Fruit fly (Drosophila melanogaster) whole organism, embryonic: ENCODE measurements around the gene sosie.

Experiments used
- B-H2 ChIP-seq: fragments of 200-800 bp; sonication (Bioruptor generic); optimal IDR thresholded peaks from 2 replicates; lab custom pipeline; 2018; ENCODE audit warnings: missing biosample characterization, mild to moderate bottlenecking, missing genetic modification characterization
- Bteb2 ChIP-seq: fragments of 200-800 bp; sonication (Bioruptor generic); optimal IDR thresholded peaks from 2 replicates; lab custom pipeline; 2016; ENCODE audit warnings: missing biosample characterization, missing genetic modification characterization
- CG10431 ChIP-seq: fragments of 200-800 bp; sonication (Bioruptor generic); optimal IDR thresholded peaks from 3 replicates; lab custom pipeline; 2018; ENCODE audit warnings: missing biosample characterization, mild to moderate bottlenecking, missing genetic modification characterization
- CG11504 ChIP-seq: fragments of 200-800 bp; sonication (Bioruptor generic); optimal IDR thresholded peaks from 3 replicates; lab custom pipeline; 2019; ENCODE audit warnings: missing biosample characterization, mild to moderate bottlenecking, missing genetic modification characterization, moderate library complexity
- CG13894 ChIP-seq: fragments of 200-800 bp; sonication (Bioruptor generic); optimal IDR thresholded peaks from 3 replicates; lab custom pipeline; 2018; ENCODE audit warnings: missing biosample characterization, mild to moderate bottlenecking, missing genetic modification characterization, moderate library complexity
- CG14014 ChIP-seq: fragments of 200-800 bp; sonication (Bioruptor generic); IDR thresholded peaks from 2 replicates; pipeline ENCODE4 v1.3.6; 2022; ENCODE audit warnings: missing biosample characterization, missing genetic modification characterization
- CG17328 ChIP-seq: fragments of 200-800 bp; sonication (Bioruptor generic); IDR thresholded peaks from 2 replicates; pipeline ENCODE4 v1.3.6; 2022; ENCODE audit warnings: missing biosample characterization, missing genetic modification characterization
- CG17612 ChIP-seq: fragments of 200-800 bp; sonication (Bioruptor generic); IDR thresholded peaks from 2 replicates; pipeline ENCODE4 v1.3.6; 2022; ENCODE audit warnings: missing biosample characterization, missing genetic modification characterization
- CG2712 ChIP-seq: fragments of 200-800 bp; optimal IDR thresholded peaks from 3 replicates; lab custom pipeline; 2019; ENCODE audit warnings: missing biosample characterization, mild to moderate bottlenecking, missing genetic modification characterization, moderate library complexity
- CG3065 ChIP-seq: fragments of 200-800 bp; sonication (Bioruptor generic); optimal IDR thresholded peaks from 2 replicates; lab custom pipeline; 2016; ENCODE audit warnings: missing biosample characterization, missing genetic modification characterization
- CG31365 ChIP-seq: fragments of 200-800 bp; sonication (Bioruptor generic); optimal IDR thresholded peaks from 2 replicates; lab custom pipeline; 2018; ENCODE audit warnings: missing biosample characterization, mild to moderate bottlenecking, missing genetic modification characterization
- CG3281 ChIP-seq: fragments of 200-800 bp; sonication (Bioruptor generic); optimal IDR thresholded peaks from 3 replicates; lab custom pipeline; 2017; ENCODE audit warnings: missing biosample characterization, mild to moderate bottlenecking, missing genetic modification characterization
- CG3407 ChIP-seq: fragments of 200-800 bp; sonication (Bioruptor generic); optimal IDR thresholded peaks from 2 replicates; lab custom pipeline; 2018; ENCODE audit warnings: missing biosample characterization, mild to moderate bottlenecking, missing genetic modification characterization
- CG6683 ChIP-seq: fragments of 200-800 bp; sonication (Bioruptor generic); optimal IDR thresholded peaks from 2 replicates; lab custom pipeline; 2017; ENCODE audit warnings: missing biosample characterization, mild to moderate bottlenecking, missing genetic modification characterization, missing genetic modification reagents
- CG6791 ChIP-seq: fragments of 200-800 bp; sonication (Bioruptor generic); IDR thresholded peaks from 3 replicates; pipeline ENCODE4 v1.3.6; 2022; ENCODE audit warnings: missing biosample characterization, missing genetic modification characterization; ENCODE audit not compliant: partially characterized antibody
- CG7372 ChIP-seq: fragments of 200-800 bp; sonication (Bioruptor generic); IDR thresholded peaks from 2 replicates; pipeline ENCODE4 v1.3.6; 2022; ENCODE audit warnings: missing biosample characterization, missing genetic modification characterization
- CG7963 ChIP-seq: fragments of 200-800 bp; sonication (Bioruptor generic); IDR thresholded peaks from 3 replicates; pipeline ENCODE4 v1.3.6; 2022; ENCODE audit warnings: missing biosample characterization, missing genetic modification characterization; ENCODE audit not compliant: partially characterized antibody
- CG8290 ChIP-seq, 3 experiments: fragments of 200-800 bp; sonication (Bioruptor generic); optimal IDR thresholded peaks; 2 replicates each; lab custom pipeline; 2016 to 2019; ENCODE audit warnings: missing biosample characterization in 3 of 3, missing genetic modification characterization in 3 of 3, mild to moderate bottlenecking in 2 of 3, moderate library complexity in 1 of 3
- CG8924 ChIP-seq: fragments of 200-800 bp; optimal IDR thresholded peaks from 3 replicates; lab custom pipeline; 2019; ENCODE audit warnings: missing biosample characterization, mild to moderate bottlenecking, missing genetic modification characterization, moderate library complexity
- CG9437 ChIP-seq: fragments of 200-800 bp; sonication (Bioruptor generic); optimal IDR thresholded peaks from 2 replicates; lab custom pipeline; 2018; ENCODE audit warnings: missing biosample characterization, mild to moderate bottlenecking, missing genetic modification characterization
- Dip2 ChIP-seq: fragments of 200-800 bp; sonication (Bioruptor generic); IDR thresholded peaks from 2 replicates; pipeline ENCODE4 v1.3.6; 2022; ENCODE audit warnings: missing biosample characterization, missing genetic modification characterization
- Drgx ChIP-seq: fragments of 200-800 bp; sonication (Bioruptor generic); IDR thresholded peaks from 2 replicates; pipeline ENCODE4 v1.3.6; 2022; ENCODE audit warnings: missing biosample characterization, missing genetic modification characterization
- HLH4C ChIP-seq: fragments of 200-800 bp; sonication (Bioruptor generic); IDR thresholded peaks from 3 replicates; pipeline ENCODE4 v1.3.6; 2022; ENCODE audit warnings: missing biosample characterization, missing genetic modification characterization; ENCODE audit not compliant: partially characterized antibody
- Hmx ChIP-seq: fragments of 200-800 bp; sonication (Bioruptor generic); optimal IDR thresholded peaks from 2 replicates; lab custom pipeline; 2016; ENCODE audit warnings: missing biosample characterization, missing genetic modification characterization
- Hr3 ChIP-seq: fragments of 200-800 bp; sonication (Bioruptor generic); optimal IDR thresholded peaks from 3 replicates; lab custom pipeline; 2016; ENCODE audit warnings: missing biosample characterization, missing genetic modification characterization
- Hr51 ChIP-seq, 2 experiments: fragments of 200-800 bp; sonication (Bioruptor generic); optimal IDR thresholded peaks; 2 replicates in 1 of 2; 3 replicates in 1 of 2; lab custom pipeline; 2016 to 2018; ENCODE audit warnings: missing biosample characterization in 2 of 2, missing genetic modification characterization in 2 of 2, mild to moderate bottlenecking in 1 of 2, moderate library complexity in 1 of 2
- Lhr ChIP-seq: fragments of 200-800 bp; sonication (Bioruptor generic); optimal IDR thresholded peaks from 3 replicates; lab custom pipeline; 2017; ENCODE audit warnings: mild to moderate bottlenecking, missing biosample characterization, missing genetic modification reagents, missing genetic modification characterization
- Mrtf ChIP-seq: fragments of 200-800 bp; sonication (Bioruptor generic); IDR thresholded peaks from 3 replicates; pipeline ENCODE4 v1.3.6; 2022; ENCODE audit warnings: missing biosample characterization, missing genetic modification characterization
- Opbp ChIP-seq: fragments of 200-800 bp; sonication (Bioruptor generic); IDR thresholded peaks from 3 replicates; pipeline ENCODE4 v1.3.6; 2022; ENCODE audit warnings: missing biosample characterization, missing genetic modification characterization; ENCODE audit not compliant: partially characterized antibody
- Poxn ChIP-seq: fragments of 200-800 bp; sonication (Bioruptor generic); IDR thresholded peaks from 2 replicates; pipeline ENCODE4 v1.3.6; 2022; ENCODE audit warnings: missing biosample characterization, missing genetic modification characterization
- Ravus ChIP-seq: fragments of 200-800 bp; sonication (Bioruptor generic); IDR thresholded peaks from 2 replicates; pipeline ENCODE4 v1.3.6; 2022; ENCODE audit warnings: missing biosample characterization, missing genetic modification characterization
- Ssrp ChIP-seq: fragments of 200-800 bp; sonication (Bioruptor generic); optimal IDR thresholded peaks from 2 replicates; lab custom pipeline; 2018; ENCODE audit warnings: missing biosample characterization, mild to moderate bottlenecking, missing genetic modification characterization, moderate library complexity
- YL-1 ChIP-seq: fragments of 200-800 bp; sonication (Bioruptor generic); optimal IDR thresholded peaks from 3 replicates; lab custom pipeline; 2017; ENCODE audit warnings: missing biosample characterization, mild to moderate bottlenecking, missing genetic modification characterization
- bcd ChIP-seq: fragments of 200-800 bp; sonication (Bioruptor generic); optimal IDR thresholded peaks from 2 replicates; lab custom pipeline; 2017; ENCODE audit warnings: missing biosample characterization, mild to moderate bottlenecking, missing genetic modification characterization
- cas ChIP-seq: fragments of 200-800 bp; sonication (Bioruptor generic); IDR thresholded peaks from 2 replicates; pipeline ENCODE4 v1.3.6; 2022; ENCODE audit warnings: missing biosample characterization, missing genetic modification characterization
- chinmo ChIP-seq: fragments of 200-800 bp; sonication (Bioruptor generic); IDR thresholded peaks from 4 replicates; pipeline ENCODE4 v1.3.6; 2022; ENCODE audit warnings: missing biosample characterization, missing genetic modification characterization; ENCODE audit not compliant: partially characterized antibody
- cwo ChIP-seq: fragments of 200-800 bp; sonication (Bioruptor generic); optimal IDR thresholded peaks from 3 replicates; lab custom pipeline; 2017; ENCODE audit warnings: missing biosample characterization, missing genetic modification characterization, mild to moderate bottlenecking, moderate library complexity, missing genetic modification reagents
- dimm ChIP-seq: fragments of 200-800 bp; sonication (Bioruptor generic); IDR thresholded peaks from 2 replicates; pipeline ENCODE4 v1.3.6; 2022; ENCODE audit warnings: missing biosample characterization, missing genetic modification characterization
- esg ChIP-seq: fragments of 200-800 bp; sonication (Bioruptor generic); conservative IDR thresholded peaks from 2 replicates; pipeline ENCODE4 v1.3.6; 2022; ENCODE audit warnings: missing biosample characterization, missing genetic modification characterization
- exex ChIP-seq: fragments of 200-800 bp; sonication (Bioruptor generic); optimal IDR thresholded peaks from 4 replicates; lab custom pipeline; 2018; ENCODE audit warnings: missing biosample characterization, mild to moderate bottlenecking, missing genetic modification characterization, moderate library complexity
- fru ChIP-seq: fragments of >200 bp; optimal IDR thresholded peaks from 2 replicates; lab custom pipeline; 2017
- hbn ChIP-seq: fragments of 200-800 bp; sonication (Bioruptor generic); IDR thresholded peaks from 2 replicates; pipeline ENCODE4 v1.3.6; 2022; ENCODE audit warnings: missing biosample characterization, missing genetic modification characterization; ENCODE audit not compliant: partially characterized antibody
- klu ChIP-seq: fragments of 200-800 bp; sonication (Bioruptor generic); IDR thresholded peaks from 2 replicates; pipeline ENCODE4 v1.3.6; 2022; ENCODE audit warnings: missing biosample characterization, missing genetic modification characterization
- knrl ChIP-seq: fragments of 200-800 bp; sonication (Bioruptor generic); IDR thresholded peaks from 3 replicates; pipeline ENCODE4 v1.3.6; 2022; ENCODE audit warnings: missing biosample characterization, missing genetic modification characterization; ENCODE audit not compliant: partially characterized antibody
- mirr ChIP-seq: fragments of 200-800 bp; sonication (Bioruptor generic); optimal IDR thresholded peaks from 3 replicates; lab custom pipeline; 2018; ENCODE audit warnings: missing biosample characterization, mild to moderate bottlenecking, missing genetic modification characterization
- twi ChIP-seq: fragments of 200-800 bp; optimal IDR thresholded peaks from 2 replicates; lab custom pipeline; 2019; ENCODE audit warnings: missing biosample characterization, mild to moderate bottlenecking, missing genetic modification characterization, moderate library complexity
- unc-4 ChIP-seq: fragments of 200-800 bp; sonication (Bioruptor generic); IDR thresholded peaks from 2 replicates; pipeline ENCODE4 v1.3.6; 2022; ENCODE audit warnings: missing biosample characterization, missing genetic modification characterization; ENCODE audit not compliant: partially characterized antibody

Gene sosie

dm6 chr3R:24875939-24876842 lies 42.4 kb downstream of the sosie start, which contains the start of gene CG3744 (continued):
- TF ChIP-seq klu (GFP tag; lab: Robert Waterston, UW) = peak; percentile 84
- no peak for TF ChIP-seq fru (lab: Kevin White, UChicago)
- TF ChIP-seq HLH4C (GFP tag; lab: Robert Waterston, UW) = peak; percentile 87
- peak; percentile 92 for TF ChIP-seq Hr3 (GFP tag; lab: Kevin White, UChicago)
- TF ChIP-seq hbn (GFP tag; lab: Robert Waterston, UW) = peak; percentile 97
- peak; percentile 94 for TF ChIP-seq Mrtf (GFP tag; lab: Robert Waterston, UW)
- peak; percentile 83 for TF ChIP-seq CG8290 (GFP tag; optimal IDR thresholded peaks at IDR 0.05; lab: Kevin White, UChicago)
- peak in 1 of 2 experiments; percentile 17 for TF ChIP-seq CG8290 (tag; optimal IDR thresholded peaks at IDR 0.05; lab: Kevin White, UChicago)
- TF ChIP-seq CG7372 (GFP tag; lab: Robert Waterston, UW) = peak; percentile 93
- TF ChIP-seq Ravus (GFP tag; lab: Robert Waterston, UW) = peak; percentile 75
- peak; percentile 96 for TF ChIP-seq knrl
- peak; percentile 92 for TF ChIP-seq Lhr (GFP tag; lab: Kevin White, UChicago)
- 0 out of 2 replicates have a peak, but pooled peaks have one; percentile 9 for TF ChIP-seq Dip2 (GFP tag; lab: Robert Waterston, UW)
- peak; percentile 48 for TF ChIP-seq Bteb2 (GFP tag; lab: Kevin White, UChicago)
- TF ChIP-seq Drgx (GFP tag; lab: Robert Waterston, UW) = peak; percentile 89
- TF ChIP-seq CG14014 (GFP tag; lab: Robert Waterston, UW) = peak; percentile 95
- TF ChIP-seq Hmx (GFP tag; lab: Kevin White, UChicago) = no peak
- TF ChIP-seq mirr (GFP tag; lab: Kevin White, UChicago) = peak; percentile 74
- peak; percentile 88 for TF ChIP-seq CG11504
- peak; percentile 94 for TF ChIP-seq chinmo (GFP tag; lab: Robert Waterston, UW)
- TF ChIP-seq dimm (GFP tag; lab: Robert Waterston, UW) = peak; percentile 87
- peak; percentile 78 for TF ChIP-seq CG3407 (GFP tag; lab: Kevin White, UChicago)
- no peak for TF ChIP-seq CG31365 (tag; lab: Kevin White, UChicago)
- peak; percentile 90 for TF ChIP-seq CG8924
- TF ChIP-seq cwo (GFP tag; lab: Kevin White, UChicago) = no peak
- peak; percentile 83 for TF ChIP-seq twi (tag; lab: Kevin White, UChicago)
- peak; percentile 90 for TF ChIP-seq CG3281 (GFP tag; lab: Kevin White, UChicago)
- peak; percentile 79 to 87 for TF ChIP-seq Hr51 (GFP tag; optimal IDR thresholded peaks at IDR 0.05; lab: Kevin White, UChicago)
- peak; percentile 93 for TF ChIP-seq CG17328 (GFP tag; lab: Robert Waterston, UW)
- peak; percentile 76 for TF ChIP-seq CG3065 (GFP tag; lab: Kevin White, UChicago)
- TF ChIP-seq CG13894 = peak; percentile 90
- TF ChIP-seq CG6791 = peak; percentile 93
- TF ChIP-seq unc-4 (GFP tag; lab: Robert Waterston, UW) = peak; percentile 93
- TF ChIP-seq B-H2 (GFP tag; lab: Kevin White, UChicago) = peak; percentile 95
- TF ChIP-seq Ssrp (tag; lab: Kevin White, UChicago) = peak; percentile 88
- no peak for TF ChIP-seq exex (tag; lab: Kevin White, UChicago)
- TF ChIP-seq esg (GFP tag; lab: Robert Waterston, UW) = peak; percentile 87
- TF ChIP-seq CG17612 (GFP tag; lab: Robert Waterston, UW) = peak; percentile 87
- TF ChIP-seq CG6683 = peak; percentile 76
- peak; percentile 50 for TF ChIP-seq YL-1 (GFP tag; lab: Kevin White, UChicago)
- TF ChIP-seq bcd (GFP tag; lab: Kevin White, UChicago) = peak; percentile 91
- peak; percentile 91 for TF ChIP-seq cas (GFP tag; lab: Robert Waterston, UW)
- TF ChIP-seq CG10431 (GFP tag; lab: Kevin White, UChicago) = peak; percentile 48
- peak; percentile 54 for TF ChIP-seq CG9437
- peak; percentile 94 for TF ChIP-seq CG2712 (tag; lab: Kevin White, UChicago)
- peak; percentile 94 for TF ChIP-seq Opbp (GFP tag; lab: Robert Waterston, UW)
- TF ChIP-seq Poxn = peak; percentile 81
- peak; percentile 93 for TF ChIP-seq CG7963 (GFP tag; lab: Robert Waterston, UW)
